Worm (Caenorhabditis elegans): ENCODE measurements around the gene ccdc-55.

ce11 chrIII:4181338-4181737 lies 12.8 kb upstream of the ccdc-55 start, which contains the start of gene C16C10.1:
- TF ChIP-seq flt-1 (GFP tag; IDR thresholded peaks at IDR 0.05) (no peak), klf-2 (GFP tag; conservative IDR thresholded peaks at IDR 0.05) (no peak), med-1 (GFP tag; optimal IDR thresholded peaks at IDR 0.05; ENCODE audit: insufficient read depth) (no peak), ztf-23 (GFP tag; IDR thresholded peaks at IDR 0.05) (no peak), tab-1 (GFP tag; IDR thresholded peaks at IDR 0.05) (no peak), ref-1 (GFP tag; conservative IDR thresholded peaks at IDR 0.05) (no peak), T22C8.4 (GFP tag; IDR thresholded peaks at IDR 0.05) (no peak)

Data from whole organism, midembryonic.